Worm (Caenorhabditis elegans) whole organism, young adult: ENCODE data around the gene mltn-3.

Experiments used
- B0261.1 ChIP-seq: sonication (generic microtip); optimal IDR thresholded peaks from 2 replicates; lab custom pipeline; 2016; ENCODE audit warnings: mild to moderate bottlenecking, missing genetic modification characterization, moderate library complexity, missing compliant biosample characterization
- F23B12.7 ChIP-seq: sonication (generic microtip); optimal IDR thresholded peaks from 2 replicates; lab custom pipeline; 2017; ENCODE audit warnings: missing genetic modification characterization, mild to moderate bottlenecking, missing compliant biosample characterization, antibody characterized with exemption, moderate library complexity; ENCODE audit not compliant: insufficient read depth
- T07F8.4 ChIP-seq: sonication (generic microtip); optimal IDR thresholded peaks from 2 replicates; lab custom pipeline; 2016; ENCODE audit warnings: mild to moderate bottlenecking, missing genetic modification characterization, moderate library complexity, missing compliant biosample characterization
- Y56A3A.18 ChIP-seq: fragments of 200-800 bp; sonication (Bioruptor generic); IDR thresholded peaks from 2 replicates; pipeline ENCODE4 v1.3.6; 2022; ENCODE audit warnings: missing genetic modification reagents, missing genetic modification characterization, missing compliant biosample characterization
- Y67H2A.10 ChIP-seq: fragments of 200-800 bp; sonication (Bioruptor generic); conservative IDR thresholded peaks from 2 replicates; pipeline ENCODE4 v1.3.6; 2022; ENCODE audit warnings: missing genetic modification reagents, missing genetic modification characterization, missing compliant biosample characterization
- akir-1 ChIP-seq: fragments of 200-800 bp; sonication (Bioruptor generic); optimal IDR thresholded peaks from 2 replicates; lab custom pipeline; 2018; ENCODE audit warnings: mild to moderate bottlenecking, missing genetic modification characterization, moderate library complexity, missing compliant biosample characterization
- attf-5 ChIP-seq: fragments of 200-800 bp; sonication (Bioruptor generic); optimal IDR thresholded peaks from 2 replicates; lab custom pipeline; 2018; ENCODE audit warnings: mild to moderate bottlenecking, missing genetic modification characterization, missing compliant biosample characterization
- attf-6 ChIP-seq: fragments of 200-800 bp; sonication (Bioruptor generic); IDR thresholded peaks from 2 replicates; pipeline ENCODE4 v1.3.6; 2022; ENCODE audit warnings: missing genetic modification reagents, missing genetic modification characterization, missing compliant biosample characterization
- ceh-27 ChIP-seq: fragments of 200-800 bp; sonication (Bioruptor generic); optimal IDR thresholded peaks from 2 replicates; lab custom pipeline; 2018; ENCODE audit warnings: mild to moderate bottlenecking, missing genetic modification characterization, moderate library complexity, missing compliant biosample characterization
- ceh-79 ChIP-seq: sonication (generic microtip); optimal IDR thresholded peaks from 2 replicates; lab custom pipeline; 2017; ENCODE audit warnings: mild to moderate bottlenecking, missing genetic modification characterization, missing compliant biosample characterization
- dpl-1 ChIP-seq: fragments of 150-350 bp; optimal IDR thresholded peaks from 2 replicates; lab custom pipeline; 2014; ENCODE audit warnings: missing biosample characterization, missing genetic modification reagents, missing genetic modification characterization
- efl-1 ChIP-seq: fragments of 150-350 bp; optimal IDR thresholded peaks from 2 replicates; lab custom pipeline; 2014; ENCODE audit warnings: missing biosample characterization, missing genetic modification reagents, missing genetic modification characterization
- ekl-4 ChIP-seq: fragments of 200-800 bp; sonication (Bioruptor generic); IDR thresholded peaks from 2 replicates; pipeline ENCODE4 v1.3.6; 2022; ENCODE audit warnings: missing genetic modification reagents, missing genetic modification characterization, missing compliant biosample characterization
- fkh-3 ChIP-seq: sonication (generic microtip); optimal IDR thresholded peaks from 2 replicates; lab custom pipeline; 2016; ENCODE audit warnings: mild to moderate bottlenecking, missing genetic modification characterization, missing compliant biosample characterization
- him-1 ChIP-seq: sonication (generic microtip); optimal IDR thresholded peaks from 2 replicates; lab custom pipeline; 2016; ENCODE audit warnings: missing genotype, missing genetic modification reagents, missing genetic modification characterization, missing compliant biosample characterization
- hlh-12 ChIP-seq: sonication (generic microtip); optimal IDR thresholded peaks from 2 replicates; lab custom pipeline; 2016; ENCODE audit warnings: missing genetic modification characterization, missing compliant biosample characterization
- hmg-1.2 ChIP-seq: fragments of 200-800 bp; sonication (Bioruptor generic); IDR thresholded peaks from 2 replicates; pipeline ENCODE4 v1.3.6; 2022; ENCODE audit warnings: missing genetic modification reagents, missing genetic modification characterization, missing compliant biosample characterization
- hmg-20 ChIP-seq: fragments of 200-800 bp; sonication (Bioruptor generic); IDR thresholded peaks from 2 replicates; pipeline ENCODE4 v1.3.6; 2022; ENCODE audit warnings: missing genetic modification reagents, missing genetic modification characterization, missing compliant biosample characterization
- let-526 ChIP-seq: fragments of 200-800 bp; sonication (Bioruptor generic); IDR thresholded peaks from 2 replicates; pipeline ENCODE4 v1.3.6; 2022; ENCODE audit warnings: missing genetic modification reagents, missing genetic modification characterization, missing compliant biosample characterization
- let-607 ChIP-seq, 2 experiments: fragments of 200-800 bp in 1 of 2; sonication (Bioruptor generic) in 1 of 2; sonication (generic microtip) in 1 of 2; optimal IDR thresholded peaks; 2 replicates each; lab custom pipeline; 2016 to 2018; ENCODE audit warnings: mild to moderate bottlenecking in 2 of 2, missing compliant biosample characterization in 2 of 2, missing genetic modification characterization in 2 of 2, moderate library complexity in 2 of 2, missing genotype in 1 of 2
- lin-26 ChIP-seq: fragments of 200-800 bp; sonication (Bioruptor generic); IDR thresholded peaks from 2 replicates; pipeline ENCODE4 v1.3.6; 2022; ENCODE audit warnings: missing genetic modification reagents, missing genetic modification characterization, missing compliant biosample characterization
- lin-35 ChIP-seq, 3 experiments: fragments of 150-350 bp in 2 of 3; sonication (generic microtip) in 1 of 3; optimal IDR thresholded peaks; 2 replicates each; lab custom pipeline; 2014 to 2018; ENCODE audit warnings: missing biosample characterization in 3 of 3, missing genetic modification characterization in 3 of 3, missing genetic modification reagents in 3 of 3
- lin-54 ChIP-seq: fragments of 200-800 bp; sonication (Bioruptor generic); optimal IDR thresholded peaks from 2 replicates; lab custom pipeline; 2018; ENCODE audit warnings: mild to moderate bottlenecking, missing genetic modification characterization, missing compliant biosample characterization
- mcd-1 ChIP-seq: fragments of 200-800 bp; sonication (Bioruptor generic); IDR thresholded peaks from 2 replicates; pipeline ENCODE4 v1.3.6; 2022; ENCODE audit warnings: missing genetic modification reagents, missing genetic modification characterization, missing compliant biosample characterization
- nfyb-1 ChIP-seq: fragments of 200-800 bp; sonication (Bioruptor generic); IDR thresholded peaks from 2 replicates; pipeline ENCODE4 v1.3.6; 2022; ENCODE audit warnings: missing genetic modification reagents, missing genetic modification characterization, missing compliant biosample characterization
- nhr-80 ChIP-seq: sonication (generic microtip); optimal IDR thresholded peaks from 2 replicates; lab custom pipeline; 2016; ENCODE audit warnings: missing genetic modification characterization, missing compliant biosample characterization
- pha-4 ChIP-seq: fragments of 150-350 bp; sonication (generic microtip); optimal IDR thresholded peaks from 2 replicates; lab custom pipeline; 2014; ENCODE audit warnings: missing biosample characterization, missing genetic modification reagents, missing genetic modification characterization
- rcor-1 ChIP-seq: fragments of 200-800 bp; sonication (Bioruptor generic); IDR thresholded peaks from 2 replicates; pipeline ENCODE4 v1.3.6; 2022; ENCODE audit warnings: missing genetic modification reagents, missing genetic modification characterization, missing compliant biosample characterization
- rec-8 ChIP-seq, 2 experiments: sonication (generic microtip); optimal IDR thresholded peaks; 2 replicates each; lab custom pipeline; 2016; ENCODE audit warnings: mild to moderate bottlenecking in 2 of 2, missing genetic modification characterization in 2 of 2, missing genetic modification reagents in 2 of 2, missing genotype in 2 of 2, missing biosample characterization in 1 of 2, missing compliant biosample characterization in 1 of 2, moderate library complexity in 1 of 2
- sea-2 ChIP-seq: fragments of 200-800 bp; sonication (Bioruptor generic); IDR thresholded peaks from 2 replicates; pipeline ENCODE4 v1.3.6; 2022; ENCODE audit warnings: missing genetic modification characterization, missing compliant biosample characterization
- snpc-4 ChIP-seq, 5 experiments: fragments of 150-350 bp in 1 of 5; sonication (generic microtip) in 4 of 5; optimal IDR thresholded peaks; 2 replicates each; lab custom pipeline; 2014 to 2018; ENCODE audit warnings: missing genetic modification characterization in 5 of 5, missing biosample characterization in 3 of 5, antibody characterized with exemption in 2 of 5, mild to moderate bottlenecking in 2 of 5, missing compliant biosample characterization in 2 of 5, missing genotype in 2 of 5, moderate library complexity in 2 of 5, missing genetic modification reagents in 1 of 5
- zfh-2 ChIP-seq: fragments of 200-800 bp; sonication (Bioruptor generic); conservative IDR thresholded peaks from 2 replicates; pipeline ENCODE4 v1.3.6; 2022; ENCODE audit warnings: missing genetic modification reagents, missing genetic modification characterization, missing compliant biosample characterization
- zim-3 ChIP-seq: sonication (generic microtip); optimal IDR thresholded peaks from 2 replicates; lab custom pipeline; 2017; ENCODE audit warnings: mild to moderate bottlenecking, missing genetic modification characterization, moderate library complexity, missing compliant biosample characterization
- ztf-6 ChIP-seq: fragments of 200-800 bp; sonication (Bioruptor generic); IDR thresholded peaks from 2 replicates; pipeline ENCODE4 v1.3.6; 2022; ENCODE audit warnings: missing genetic modification reagents, missing genetic modification characterization, missing compliant biosample characterization

The mltn-3 gene

DNA sequence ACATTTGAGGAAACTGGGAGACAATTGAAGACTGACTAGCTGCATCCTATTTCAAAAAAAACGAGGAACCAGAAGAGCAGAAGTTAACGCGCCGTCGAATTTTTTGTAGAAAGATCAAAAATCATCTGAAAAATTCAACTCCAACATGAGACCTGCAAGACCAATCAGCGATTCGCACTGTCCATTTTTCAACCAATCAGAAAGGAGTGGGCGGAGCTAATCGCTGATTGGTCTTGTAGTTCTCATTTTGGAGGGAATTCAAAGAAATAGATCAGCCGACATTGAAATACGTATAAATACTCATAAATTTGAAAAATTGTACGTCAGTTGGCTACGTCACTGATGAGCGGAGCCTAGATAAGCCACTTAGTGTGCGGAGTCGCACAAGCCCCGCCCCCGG is 8.5 kb upstream of the mltn-3 start:
- 0 out of 2 replicates have a peak, but pooled peaks have one; percentile 40 for TF ChIP-seq nfyb-1 (GFP tag; lab: Robert Waterston, UW)
- TF ChIP-seq lin-26 (GFP tag; lab: Robert Waterston, UW): no peak

- TF ChIP-seq lin-54 (GFP tag; lab: Kevin White, UChicago) (peak; percentile 88), ekl-4 (GFP tag; lab: Robert Waterston, UW) (peak; percentile 58; the same call in 1 of the 2 replicates), pha-4 (tag; lab: Kevin White, UChicago) (peak; percentile 49), hmg-20 (GFP tag; lab: Robert Waterston, UW) (no peak), lin-35 (GFP tag; optimal IDR thresholded peaks at IDR 0.05; lab: Kevin White, UChicago) (peak in 1 of 3 experiments; percentile 88), mcd-1 (peak; percentile 57), attf-5 (peak; percentile 6), snpc-4 (GFP tag; optimal IDR thresholded peaks at IDR 0.05; lab: Kevin White, UChicago) (no peak), snpc-4 (tag; optimal IDR thresholded peaks at IDR 0.05; lab: Kevin White, UChicago) (peak; percentile 5 to 54 (median 37)), hmg-1.2 (peak; percentile 92), dpl-1 (GFP tag; lab: Kevin White, UChicago) (peak; percentile 84), akir-1 (GFP tag; lab: Kevin White, UChicago) (no peak), efl-1 (GFP tag; lab: Kevin White, UChicago) (peak; percentile 69), hlh-12 (no peak), ceh-27 (GFP tag; lab: Kevin White, UChicago) (peak; percentile 37)
Observed at ce11 chrII:13908592-13908991, 7.5 kb upstream of the mltn-3 start, which contains the start of gene citk-1. TSS of gene citk-1 (plus strand) at chrII:13908914.

DNA sequence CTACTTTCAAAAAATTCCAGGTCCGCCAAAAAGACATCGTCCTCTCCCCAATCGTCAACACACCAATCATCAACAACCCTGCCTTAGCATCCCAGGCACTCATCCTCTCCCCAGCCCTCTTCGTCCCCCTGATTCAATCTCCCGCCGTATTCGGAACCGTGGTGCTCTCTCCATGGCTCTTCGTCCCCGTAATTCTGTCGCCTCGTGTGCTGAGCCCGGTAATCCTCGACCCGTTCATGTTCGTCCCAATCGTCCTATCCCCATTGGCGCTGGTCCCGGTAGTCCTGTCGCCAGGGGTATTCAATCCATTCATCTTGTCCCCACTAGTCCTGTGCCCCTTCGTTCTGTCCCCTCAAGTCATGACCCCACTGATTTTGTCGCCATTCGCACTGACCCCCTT is 3.0 kb downstream of the mltn-3 start:
- no peak for TF ChIP-seq rcor-1
- TF ChIP-seq fkh-3 (tag; lab: Kevin White, UChicago): peak; percentile 31
- TF ChIP-seq Y56A3A.18: no peak
- no peak for TF ChIP-seq T07F8.4
- no peak for TF ChIP-seq let-607 (tag; optimal IDR thresholded peaks at IDR 0.05; lab: Kevin White, UChicago)
- TF ChIP-seq hmg-1.2: no peak
- no peak for TF ChIP-seq attf-6
- peak; percentile 79 for TF ChIP-seq zfh-2 (GFP tag; lab: Robert Waterston, UW)
- no peak for TF ChIP-seq zim-3 (tag; lab: Kevin White, UChicago)
- no peak for TF ChIP-seq F23B12.7 (tag; lab: Kevin White, UChicago)
- TF ChIP-seq B0261.1 (tag; lab: Kevin White, UChicago): no peak
- TF ChIP-seq sea-2 (GFP tag; lab: Robert Waterston, UW): no peak
- TF ChIP-seq ztf-6 (GFP tag; lab: Robert Waterston, UW): no peak
- TF ChIP-seq, all 124 proteins: peak for 2

- no peak for TF ChIP-seq Y56A3A.18
- TF ChIP-seq zim-3 (tag; lab: Kevin White, UChicago): no peak
- TF ChIP-seq let-526 (GFP tag; lab: Robert Waterston, UW): no peak
- TF ChIP-seq him-1 (tag; lab: Kevin White, UChicago): no peak
- no peak for TF ChIP-seq nhr-80 (tag; lab: Kevin White, UChicago)
- TF ChIP-seq Y67H2A.10: no peak
- TF ChIP-seq hmg-20 (GFP tag; lab: Robert Waterston, UW): no peak
- TF ChIP-seq attf-5: no peak
- no peak for TF ChIP-seq efl-1 (GFP tag; lab: Kevin White, UChicago)
- TF ChIP-seq mcd-1: no peak
- TF ChIP-seq ceh-79 (tag; lab: Kevin White, UChicago): no peak
- no peak for TF ChIP-seq let-607 (tag; optimal IDR thresholded peaks at IDR 0.05; lab: Kevin White, UChicago)
- no peak for TF ChIP-seq akir-1 (GFP tag; lab: Kevin White, UChicago)
- no peak for TF ChIP-seq rec-8 (tag; optimal IDR thresholded peaks at IDR 0.05; lab: Kevin White, UChicago)
- no peak for TF ChIP-seq rcor-1
Observed at ce11 chrII:13924909-13925308, 8.8 kb downstream of the mltn-3 start, which contains the start of gene mltn-5. TSS of gene mltn-5 (plus strand) at chrII:13925209.
